Worm (Caenorhabditis elegans): ENCODE results near the gene spp-19.

ce11 chrV:6515344-6515743 is 46.1 kb downstream of the spp-19 start:
- TF ChIP-seq zag-1 (tag; optimal IDR thresholded peaks at IDR 0.05), result no peak
- TF ChIP-seq egl-27 (tag; optimal IDR thresholded peaks at IDR 0.05), result no peak
- no peak for TF ChIP-seq lin-29 (GFP tag; IDR thresholded peaks at IDR 0.05)

Measured in whole organism, L4 larva.